Fruit fly (Drosophila melanogaster): ENCODE data around the gene und.

und gene

dm6 chr2L:9734134-9734533 lies 29.0 kb upstream of the und start (continued):
- TF ChIP-seq CG7368 (GFP tag; optimal IDR thresholded peaks at IDR 0.05) (peak; percentile 37), Lpt (GFP tag; optimal IDR thresholded peaks at IDR 0.05) (no peak), CG11762 (GFP tag; optimal IDR thresholded peaks at IDR 0.05; ENCODE audit: insufficient read depth) (no peak), CG4318 (GFP tag; optimal IDR thresholded peaks at IDR 0.05) (no peak), Hr39 (GFP tag; optimal IDR thresholded peaks at IDR 0.05) (no peak), achi (GFP tag; optimal IDR thresholded peaks at IDR 0.05) (peak; percentile 15), Met (GFP tag; optimal IDR thresholded peaks at IDR 0.05) (no peak), topi (GFP tag; optimal IDR thresholded peaks at IDR 0.05) (no peak), svp (GFP tag) (no peak), OdsH (GFP tag; optimal IDR thresholded peaks at IDR 0.05) (no peak), pdm3 (GFP tag; optimal IDR thresholded peaks at IDR 0.05) (peak; percentile 19), net (GFP tag; optimal IDR thresholded peaks at IDR 0.05) (no peak), CG1621 (tag; optimal IDR thresholded peaks at IDR 0.05) (peak; percentile 26), acj6 (GFP tag; optimal IDR thresholded peaks at IDR 0.05) (no peak), ss (GFP tag; optimal IDR thresholded peaks at IDR 0.05) (peak in 1 of 2 experiments; percentile 8), Ets21C (GFP tag; optimal IDR thresholded peaks at IDR 0.05) (no peak), CG8119 (GFP tag; IDR thresholded peaks at IDR 0.05) (no peak), salr (GFP tag; optimal IDR thresholded peaks at IDR 0.05) (peak in 1 of 2 experiments; percentile 28)

dm6 chr2L:9736000-9736695 lies 27.0 kb upstream of the und start, which contains the start of gene CG13117:
Gene CG13117, plus strand, starts transcription at chr2L:9736645.
- peak; percentile 56 for TF ChIP-seq net (GFP tag; optimal IDR thresholded peaks at IDR 0.05)
- peak; percentile 42 for TF ChIP-seq acj6 (GFP tag; optimal IDR thresholded peaks at IDR 0.05)
- TF ChIP-seq eg (GFP tag; IDR thresholded peaks at IDR 0.05): peak; percentile 54; the same call in 2 of the 3 replicates
- peak; percentile 40 for TF ChIP-seq CG4318 (GFP tag; optimal IDR thresholded peaks at IDR 0.05)
- TF ChIP-seq Eip93F (GFP tag; optimal IDR thresholded peaks at IDR 0.05): no peak
- TF ChIP-seq CG7368 (GFP tag; optimal IDR thresholded peaks at IDR 0.05): peak; percentile 5
- TF ChIP-seq CG15336 (GFP tag; IDR thresholded peaks at IDR 0.05): peak; percentile 34; the same call in 1 of the 2 replicates
- peak; percentile 61 for TF ChIP-seq Met (GFP tag; optimal IDR thresholded peaks at IDR 0.05)
- peak; percentile 55 for TF ChIP-seq cyc (GFP tag; optimal IDR thresholded peaks at IDR 0.05)
- no peak for TF ChIP-seq vri (GFP tag; optimal IDR thresholded peaks at IDR 0.05)
- peak; percentile 29 for TF ChIP-seq Sox14 (GFP tag; optimal IDR thresholded peaks at IDR 0.05)
- peak; percentile 39 for TF ChIP-seq pdm3 (GFP tag; optimal IDR thresholded peaks at IDR 0.05)
- TF ChIP-seq CG10631 (GFP tag; optimal IDR thresholded peaks at IDR 0.05): peak; percentile 28
- TF ChIP-seq CG31627 (GFP tag; optimal IDR thresholded peaks at IDR 0.05): peak; percentile 59
- peak; percentile 59 for TF ChIP-seq topi (GFP tag; optimal IDR thresholded peaks at IDR 0.05)
- peak; percentile 48 for TF ChIP-seq CG34406 (GFP tag; optimal IDR thresholded peaks at IDR 0.05)
- no peak for TF ChIP-seq CG16779 (tag; optimal IDR thresholded peaks at IDR 0.05)
- TF ChIP-seq esn (GFP tag; optimal IDR thresholded peaks at IDR 0.05): peak; percentile 65
- TF ChIP-seq fd85E (GFP tag; optimal IDR thresholded peaks at IDR 0.05): no peak
- TF ChIP-seq CG6792 (GFP tag; optimal IDR thresholded peaks at IDR 0.05): peak; percentile 55
- TF ChIP-seq salr (GFP tag; optimal IDR thresholded peaks at IDR 0.05): peak in 1 of 2 experiments; percentile 63
- peak; percentile 31; the same call in 1 of the 3 replicates for TF ChIP-seq CG8119 (GFP tag; IDR thresholded peaks at IDR 0.05)
- TF ChIP-seq CG11762 (GFP tag; optimal IDR thresholded peaks at IDR 0.05; ENCODE audit: insufficient read depth): peak; percentile 18
- TF ChIP-seq CG3919 (GFP tag; optimal IDR thresholded peaks at IDR 0.05): peak; percentile 41
- peak; percentile 12 for TF ChIP-seq Blimp-1 (GFP tag; optimal IDR thresholded peaks at IDR 0.05)
- TF ChIP-seq Sox15 (GFP tag; optimal IDR thresholded peaks at IDR 0.05): peak; percentile 4
- peak; percentile 23 for TF ChIP-seq CG10669 (GFP tag; optimal IDR thresholded peaks at IDR 0.05)
- no peak for TF ChIP-seq CG9139 (GFP tag; optimal IDR thresholded peaks at IDR 0.05)
- TF ChIP-seq spab (GFP tag; optimal IDR thresholded peaks at IDR 0.05): peak; percentile 35
- peak; percentile 37 for TF ChIP-seq Smox (GFP tag; optimal IDR thresholded peaks at IDR 0.05)
- no peak for TF ChIP-seq CG6854 (GFP tag; optimal IDR thresholded peaks at IDR 0.05)
- TF ChIP-seq Eip75B (GFP tag; optimal IDR thresholded peaks at IDR 0.05): peak; percentile 49
- TF ChIP-seq svp (GFP tag): peak; percentile 88
- TF ChIP-seq OdsH (GFP tag; optimal IDR thresholded peaks at IDR 0.05): peak; percentile 16
- peak; percentile 50 for TF ChIP-seq CG6808 (GFP tag; optimal IDR thresholded peaks at IDR 0.05)
- TF ChIP-seq Hr39 (GFP tag; optimal IDR thresholded peaks at IDR 0.05): peak; percentile 48
- TF ChIP-seq dsx (GFP tag; optimal IDR thresholded peaks at IDR 0.05; ENCODE audit: poor library complexity, severe bottlenecking): no peak
- TF ChIP-seq CG3032 (tag; optimal IDR thresholded peaks at IDR 0.05): peak; percentile 32
- peak; percentile 12 for TF ChIP-seq achi (GFP tag; optimal IDR thresholded peaks at IDR 0.05)
- no peak for TF ChIP-seq CG1621 (tag; optimal IDR thresholded peaks at IDR 0.05)
- TF ChIP-seq Hr38 (GFP tag; optimal IDR thresholded peaks at IDR 0.05): no peak
- peak; percentile 49 for TF ChIP-seq Hr4 (GFP tag; optimal IDR thresholded peaks at IDR 0.05)
- TF ChIP-seq CG6276 (GFP tag; optimal IDR thresholded peaks at IDR 0.05): peak; percentile 37

Measured in whole organism, prepupa.